Worm (Caenorhabditis elegans) whole organism, young adult: ENCODE data around the gene tsp-17.

Experiments
- F39B2.1 ChIP-seq: fragments of 200-800 bp; sonication (Bioruptor generic); IDR thresholded peaks from 2 replicates; pipeline ENCODE4 v1.3.6; 2022; ENCODE audit warnings: missing genetic modification reagents, missing genetic modification characterization, missing compliant biosample characterization
- F49E8.2 ChIP-seq: sonication (generic microtip); optimal IDR thresholded peaks from 3 replicates; lab custom pipeline; 2017; ENCODE audit warnings: missing genetic modification characterization, mild to moderate bottlenecking, missing compliant biosample characterization, antibody characterized with exemption, moderate library complexity; ENCODE audit not compliant: insufficient read depth
- F52B5.7 ChIP-seq: sonication (generic microtip); optimal IDR thresholded peaks from 2 replicates; lab custom pipeline; 2016; ENCODE audit warnings: mild to moderate bottlenecking, missing genetic modification characterization, missing compliant biosample characterization
- F57C9.4 ChIP-seq: sonication (generic microtip); optimal IDR thresholded peaks from 2 replicates; lab custom pipeline; 2017; ENCODE audit warnings: mild to moderate bottlenecking, missing genetic modification characterization, missing compliant biosample characterization
- K12H6.12 ChIP-seq: fragments of 200-800 bp; sonication (Bioruptor generic); optimal IDR thresholded peaks from 2 replicates; lab custom pipeline; 2018; ENCODE audit warnings: mild to moderate bottlenecking, missing genetic modification characterization, missing compliant biosample characterization
- T07F8.4 ChIP-seq: sonication (generic microtip); optimal IDR thresholded peaks from 2 replicates; lab custom pipeline; 2016; ENCODE audit warnings: mild to moderate bottlenecking, missing genetic modification characterization, moderate library complexity, missing compliant biosample characterization
- Y56A3A.18 ChIP-seq: fragments of 200-800 bp; sonication (Bioruptor generic); IDR thresholded peaks from 2 replicates; pipeline ENCODE4 v1.3.6; 2022; ENCODE audit warnings: missing genetic modification reagents, missing genetic modification characterization, missing compliant biosample characterization
- Y79H2A.3 ChIP-seq: fragments of 200-800 bp; sonication (Bioruptor generic); conservative IDR thresholded peaks from 2 replicates; pipeline ENCODE4 v1.3.6; 2022; ENCODE audit warnings: missing genetic modification reagents, missing genetic modification characterization, missing compliant biosample characterization
- ZK185.1 ChIP-seq: sonication (generic microtip); optimal IDR thresholded peaks from 2 replicates; lab custom pipeline; 2016; ENCODE audit warnings: mild to moderate bottlenecking, missing genetic modification characterization, missing compliant biosample characterization; ENCODE audit not compliant: poor library complexity, severe bottlenecking
- atf-7 ChIP-seq: sonication (generic microtip); optimal IDR thresholded peaks from 2 replicates; lab custom pipeline; 2017; ENCODE audit warnings: mild to moderate bottlenecking, missing genetic modification characterization, missing compliant biosample characterization
- athp-1 ChIP-seq: sonication (generic microtip); optimal IDR thresholded peaks from 2 replicates; lab custom pipeline; 2017; ENCODE audit warnings: mild to moderate bottlenecking, missing genetic modification characterization, missing compliant biosample characterization
- attf-5 ChIP-seq: fragments of 200-800 bp; sonication (Bioruptor generic); optimal IDR thresholded peaks from 2 replicates; lab custom pipeline; 2018; ENCODE audit warnings: mild to moderate bottlenecking, missing genetic modification characterization, missing compliant biosample characterization
- ccch-3 ChIP-seq: fragments of 200-800 bp; sonication (Bioruptor generic); optimal IDR thresholded peaks from 2 replicates; lab custom pipeline; 2018; ENCODE audit warnings: mild to moderate bottlenecking, missing genetic modification characterization, missing compliant biosample characterization
- cebp-1 ChIP-seq, 2 experiments: fragments of 200-800 bp in 1 of 2; sonication (Bioruptor generic) in 1 of 2; sonication (generic microtip) in 1 of 2; IDR thresholded peaks in 1 of 2; optimal IDR thresholded peaks in 1 of 2; 2 replicates each; pipeline versions ENCODE4 v1.3.6 to Lab custom; 2017 to 2022; ENCODE audit warnings: missing compliant biosample characterization in 2 of 2, missing genetic modification characterization in 2 of 2, mild to moderate bottlenecking in 1 of 2, missing genetic modification reagents in 1 of 2, moderate library complexity in 1 of 2
- ceh-40 ChIP-seq: fragments of 200-800 bp; sonication (Bioruptor generic); IDR thresholded peaks from 2 replicates; pipeline ENCODE4 v1.3.6; 2022; ENCODE audit warnings: missing genetic modification characterization, missing compliant biosample characterization
- ceh-58 ChIP-seq: fragments of 200-800 bp; sonication (Bioruptor generic); IDR thresholded peaks from 2 replicates; pipeline ENCODE4 v1.3.6; 2022; ENCODE audit warnings: missing genetic modification characterization, missing compliant biosample characterization
- ceh-91 ChIP-seq: fragments of 200-800 bp; sonication (Bioruptor generic); IDR thresholded peaks from 2 replicates; pipeline ENCODE4 v1.3.6; 2022; ENCODE audit warnings: missing genetic modification reagents, missing genetic modification characterization, missing compliant biosample characterization
- dox-1 ChIP-seq: fragments of 200-800 bp; sonication (Bioruptor generic); IDR thresholded peaks from 2 replicates; pipeline ENCODE4 v1.3.6; 2022; ENCODE audit warnings: missing genetic modification reagents, missing genetic modification characterization, missing compliant biosample characterization
- dpl-1 ChIP-seq: fragments of 150-350 bp; optimal IDR thresholded peaks from 2 replicates; lab custom pipeline; 2014; ENCODE audit warnings: missing biosample characterization, missing genetic modification reagents, missing genetic modification characterization
- egl-44 ChIP-seq: fragments of 200-800 bp; sonication (Bioruptor generic); IDR thresholded peaks from 2 replicates; pipeline ENCODE4 v1.3.6; 2022; ENCODE audit warnings: missing genetic modification reagents, missing genetic modification characterization, missing compliant biosample characterization
- ets-4 ChIP-seq: fragments of 200-800 bp; sonication (Bioruptor generic); optimal IDR thresholded peaks from 2 replicates; lab custom pipeline; 2018; ENCODE audit warnings: mild to moderate bottlenecking, missing genetic modification characterization, missing compliant biosample characterization
- gei-17 ChIP-seq: fragments of 200-800 bp; sonication (Bioruptor generic); optimal IDR thresholded peaks from 2 replicates; lab custom pipeline; 2018; ENCODE audit warnings: mild to moderate bottlenecking, missing genetic modification characterization, missing compliant biosample characterization
- hlh-12 ChIP-seq: sonication (generic microtip); optimal IDR thresholded peaks from 2 replicates; lab custom pipeline; 2016; ENCODE audit warnings: missing genetic modification characterization, missing compliant biosample characterization
- hlh-26 ChIP-seq: fragments of 200-800 bp; sonication (Bioruptor generic); conservative IDR thresholded peaks from 2 replicates; pipeline ENCODE4 v1.3.6; 2022; ENCODE audit warnings: missing genetic modification reagents, missing genetic modification characterization, missing compliant biosample characterization
- hmg-20 ChIP-seq: fragments of 200-800 bp; sonication (Bioruptor generic); IDR thresholded peaks from 2 replicates; pipeline ENCODE4 v1.3.6; 2022; ENCODE audit warnings: missing genetic modification reagents, missing genetic modification characterization, missing compliant biosample characterization
- hsf-1 ChIP-seq: fragments of 200-800 bp; sonication (Bioruptor generic); IDR thresholded peaks from 2 replicates; pipeline ENCODE4 v1.3.6; 2022; ENCODE audit warnings: missing genetic modification reagents, missing genetic modification characterization, missing compliant biosample characterization
- lag-1 ChIP-seq: fragments of 200-800 bp; sonication (Bioruptor generic); IDR thresholded peaks from 2 replicates; pipeline ENCODE4 v1.3.6; 2022; ENCODE audit warnings: missing genetic modification reagents, missing genetic modification characterization, missing compliant biosample characterization
- let-607 ChIP-seq, 2 experiments: fragments of 200-800 bp in 1 of 2; sonication (Bioruptor generic) in 1 of 2; sonication (generic microtip) in 1 of 2; optimal IDR thresholded peaks; 2 replicates each; lab custom pipeline; 2016 to 2018; ENCODE audit warnings: mild to moderate bottlenecking in 2 of 2, missing compliant biosample characterization in 2 of 2, missing genetic modification characterization in 2 of 2, moderate library complexity in 2 of 2, missing genotype in 1 of 2
- lin-35 ChIP-seq, 3 experiments: fragments of 150-350 bp in 2 of 3; sonication (generic microtip) in 1 of 3; optimal IDR thresholded peaks; 2 replicates each; lab custom pipeline; 2014 to 2018; ENCODE audit warnings: missing biosample characterization in 3 of 3, missing genetic modification characterization in 3 of 3, missing genetic modification reagents in 3 of 3
- lin-40 ChIP-seq: sonication (generic microtip); optimal IDR thresholded peaks from 2 replicates; lab custom pipeline; 2016; ENCODE audit warnings: missing genetic modification characterization, mild to moderate bottlenecking, missing compliant biosample characterization, missing genotype, missing genetic modification reagents
- madf-8 ChIP-seq: fragments of 200-800 bp; sonication (Bioruptor generic); conservative IDR thresholded peaks from 2 replicates; pipeline ENCODE4 v1.3.6; 2022; ENCODE audit warnings: missing genetic modification reagents, missing genetic modification characterization, missing compliant biosample characterization
- mcd-1 ChIP-seq: fragments of 200-800 bp; sonication (Bioruptor generic); IDR thresholded peaks from 2 replicates; pipeline ENCODE4 v1.3.6; 2022; ENCODE audit warnings: missing genetic modification reagents, missing genetic modification characterization, missing compliant biosample characterization
- nfya-2 ChIP-seq: fragments of 200-800 bp; sonication (Bioruptor generic); IDR thresholded peaks from 2 replicates; pipeline ENCODE4 v1.3.6; 2022; ENCODE audit warnings: missing genetic modification reagents, missing genetic modification characterization, missing compliant biosample characterization
- nhr-120 ChIP-seq: fragments of 200-800 bp; sonication (Bioruptor generic); IDR thresholded peaks from 2 replicates; pipeline ENCODE4 v1.3.6; 2022; ENCODE audit warnings: missing genetic modification characterization, missing compliant biosample characterization
- nhr-27 ChIP-seq: fragments of 200-800 bp; sonication (Bioruptor generic); optimal IDR thresholded peaks from 2 replicates; lab custom pipeline; 2018; ENCODE audit warnings: mild to moderate bottlenecking, missing genetic modification characterization, moderate library complexity, missing compliant biosample characterization
- nhr-80 ChIP-seq: sonication (generic microtip); optimal IDR thresholded peaks from 2 replicates; lab custom pipeline; 2016; ENCODE audit warnings: missing genetic modification characterization, missing compliant biosample characterization
- pha-4 ChIP-seq: fragments of 150-350 bp; sonication (generic microtip); optimal IDR thresholded peaks from 2 replicates; lab custom pipeline; 2014; ENCODE audit warnings: missing biosample characterization, missing genetic modification reagents, missing genetic modification characterization
- repo-1 ChIP-seq: sonication (generic microtip); optimal IDR thresholded peaks from 2 replicates; lab custom pipeline; 2017; ENCODE audit warnings: mild to moderate bottlenecking, missing genetic modification characterization, missing compliant biosample characterization
- sdz-38 ChIP-seq: sonication (generic microtip); optimal IDR thresholded peaks from 2 replicates; lab custom pipeline; 2016; ENCODE audit warnings: missing genotype, missing genetic modification characterization, missing compliant biosample characterization
- sptf-2 ChIP-seq: fragments of 200-800 bp; sonication (Bioruptor generic); optimal IDR thresholded peaks from 2 replicates; lab custom pipeline; 2018; ENCODE audit warnings: mild to moderate bottlenecking, missing genetic modification characterization, missing compliant biosample characterization
- unc-130 ChIP-seq: sonication (generic microtip); optimal IDR thresholded peaks from 2 replicates; lab custom pipeline; 2016; ENCODE audit warnings: missing genetic modification reagents, missing genetic modification characterization, missing compliant biosample characterization
- xnd-1 ChIP-seq: sonication (generic microtip); optimal IDR thresholded peaks from 2 replicates; lab custom pipeline; 2016; ENCODE audit warnings: missing genotype, missing genetic modification reagents, missing genetic modification characterization, missing compliant biosample characterization
- ztf-18 ChIP-seq: sonication (generic microtip); optimal IDR thresholded peaks from 2 replicates; lab custom pipeline; 2016; ENCODE audit warnings: missing genotype, mild to moderate bottlenecking, missing genetic modification characterization, missing compliant biosample characterization
- ztf-25 ChIP-seq: fragments of 200-800 bp; sonication (Bioruptor generic); IDR thresholded peaks from 2 replicates; pipeline ENCODE4 v1.3.6; 2022; ENCODE audit warnings: missing genetic modification reagents, missing genetic modification characterization, missing compliant biosample characterization
- ztf-28 ChIP-seq: fragments of 200-800 bp; sonication (Bioruptor generic); IDR thresholded peaks from 2 replicates; pipeline ENCODE4 v1.3.6; 2022; ENCODE audit warnings: missing genetic modification reagents, missing genetic modification characterization, missing compliant biosample characterization
- ztf-3 ChIP-seq: fragments of 200-800 bp; sonication (Bioruptor generic); optimal IDR thresholded peaks from 2 replicates; lab custom pipeline; 2018; ENCODE audit warnings: mild to moderate bottlenecking, missing genetic modification characterization, missing compliant biosample characterization
- ztf-6 ChIP-seq: fragments of 200-800 bp; sonication (Bioruptor generic); IDR thresholded peaks from 2 replicates; pipeline ENCODE4 v1.3.6; 2022; ENCODE audit warnings: missing genetic modification reagents, missing genetic modification characterization, missing compliant biosample characterization

tsp-17 gene

ce11 chrX:3727274-3727673 is 46.3 kb downstream of the tsp-17 start, which contains the start of gene nlp-1:
Gene nlp-1, plus strand, starts transcription at chrX:3727574.
- TF ChIP-seq pha-4 (tag; lab: Kevin White, UChicago) (no peak), ztf-18 (tag; lab: Kevin White, UChicago) (no peak), ztf-25 (no peak), F52B5.7 (tag; lab: Kevin White, UChicago) (no peak), lin-35 (GFP tag; optimal IDR thresholded peaks at IDR 0.05; lab: Kevin White, UChicago) (no peak), lin-40 (tag; lab: Kevin White, UChicago) (no peak), attf-5 (GFP tag; lab: Kevin White, UChicago) (no peak), repo-1 (tag; lab: Kevin White, UChicago) (no peak), sdz-38 (tag; lab: Kevin White, UChicago) (no peak), hmg-20 (GFP tag; lab: Robert Waterston, UW) (no peak), nhr-120 (GFP tag; lab: Robert Waterston, UW) (no peak), ccch-3 (GFP tag; lab: Kevin White, UChicago) (no peak)

- peak; percentile 23 to 52 for TF ChIP-seq let-607 (tag; optimal IDR thresholded peaks at IDR 0.05; lab: Kevin White, UChicago)
- no peak for TF ChIP-seq hsf-1
- TF ChIP-seq hlh-12: no peak
- no peak for TF ChIP-seq K12H6.12 (tag; lab: Kevin White, UChicago)
- no peak for TF ChIP-seq F49E8.2 (tag; lab: Kevin White, UChicago)
- TF ChIP-seq nhr-80 (tag; lab: Kevin White, UChicago): peak; percentile 96
- TF ChIP-seq F52B5.7 (tag; lab: Kevin White, UChicago): no peak
- no peak for TF ChIP-seq Y79H2A.3
- no peak for TF ChIP-seq ztf-6 (GFP tag; lab: Robert Waterston, UW)
- TF ChIP-seq F39B2.1: no peak
- TF ChIP-seq egl-44 (GFP tag; lab: Robert Waterston, UW): peak; percentile 66; the same call in 1 of the 2 replicates
- TF ChIP-seq dox-1: peak; percentile 42; the same call in 1 of the 2 replicates
- no peak for TF ChIP-seq ztf-3 (GFP tag; lab: Kevin White, UChicago)
- no peak for TF ChIP-seq athp-1 (tag; lab: Kevin White, UChicago)
- no peak for TF ChIP-seq ceh-40 (GFP tag; lab: Robert Waterston, UW)
- TF ChIP-seq ets-4: peak; percentile 7
- TF ChIP-seq gei-17 (GFP tag; lab: Kevin White, UChicago): no peak
- TF ChIP-seq F57C9.4: no peak
- peak; percentile 68 for TF ChIP-seq atf-7 (tag; lab: Kevin White, UChicago)
- 0 out of 2 replicates have a peak, but pooled peaks have one; percentile 34 for TF ChIP-seq Y56A3A.18 (GFP tag; lab: Robert Waterston, UW)
- no peak for TF ChIP-seq sptf-2 (GFP tag; lab: Kevin White, UChicago)
- TF ChIP-seq madf-8 (GFP tag; lab: Robert Waterston, UW): no peak
- peak; percentile 66 for TF ChIP-seq cebp-1 (GFP tag; IDR thresholded peaks at IDR 0.05; lab: Robert Waterston, UW)
- no peak for TF ChIP-seq cebp-1 (tag; optimal IDR thresholded peaks at IDR 0.05; lab: Kevin White, UChicago)
- no peak for TF ChIP-seq hlh-26 (GFP tag; lab: Robert Waterston, UW)
These were observed 48.0 kb downstream of the tsp-17 start, which contains the start of gene aex-4 for ce11 chrX:3728970-3729369. Gene aex-4, plus strand, starts transcription at chrX:3729281.

ce11 chrX:3733321-3733720 is 52.4 kb downstream of the tsp-17 start:
- TF ChIP-seq ceh-91: no peak
- no peak for TF ChIP-seq nhr-27 (tag; lab: Kevin White, UChicago)
- TF ChIP-seq dpl-1 (GFP tag; lab: Kevin White, UChicago): no peak
- TF ChIP-seq F39B2.1: no peak
- no peak for TF ChIP-seq mcd-1 (GFP tag; lab: Robert Waterston, UW)
- TF ChIP-seq ceh-58 (GFP tag; lab: Robert Waterston, UW): no peak
- TF ChIP-seq unc-130 (GFP tag; lab: Kevin White, UChicago): no peak
- TF ChIP-seq nfya-2 (GFP tag; lab: Robert Waterston, UW): no peak
- no peak for TF ChIP-seq ztf-28 (GFP tag; lab: Robert Waterston, UW)
- TF ChIP-seq Y79H2A.3: no peak
- no peak for TF ChIP-seq ZK185.1 (tag; lab: Kevin White, UChicago)
- no peak for TF ChIP-seq lag-1 (GFP tag; lab: Robert Waterston, UW)
- no peak for TF ChIP-seq T07F8.4
- TF ChIP-seq xnd-1 (tag; lab: Kevin White, UChicago): no peak
- no peak for TF ChIP-seq attf-5 (GFP tag; lab: Kevin White, UChicago)
- TF ChIP-seq F49E8.2 (tag; lab: Kevin White, UChicago): no peak
